Worm (Caenorhabditis elegans) whole organism, young adult: ENCODE measurements around the gene lrr-1.
A peak's percentile ranks its signal among the peaks of the same experiment; 100 is the strongest.

Experiments used
- B0261.1 ChIP-seq: sonication (generic microtip); optimal IDR thresholded peaks from 2 replicates; lab custom pipeline; 2016; ENCODE audit warnings: mild to moderate bottlenecking, missing genetic modification characterization, moderate library complexity, missing compliant biosample characterization
- B0336.3 ChIP-seq: fragments of 200-800 bp; sonication (Bioruptor generic); IDR thresholded peaks from 2 replicates; pipeline ENCODE4 v1.3.6; 2022; ENCODE audit warnings: missing genetic modification characterization, missing compliant biosample characterization
- D2030.7 ChIP-seq: fragments of 200-800 bp; sonication (Bioruptor generic); IDR thresholded peaks from 2 replicates; pipeline ENCODE4 v1.3.6; 2022; ENCODE audit warnings: missing genetic modification reagents, missing genetic modification characterization, missing compliant biosample characterization
- F23B12.7 ChIP-seq: sonication (generic microtip); optimal IDR thresholded peaks from 2 replicates; lab custom pipeline; 2017; ENCODE audit warnings: missing genetic modification characterization, mild to moderate bottlenecking, missing compliant biosample characterization, antibody characterized with exemption, moderate library complexity; ENCODE audit not compliant: insufficient read depth
- F49E8.2 ChIP-seq: sonication (generic microtip); optimal IDR thresholded peaks from 3 replicates; lab custom pipeline; 2017; ENCODE audit warnings: missing genetic modification characterization, mild to moderate bottlenecking, missing compliant biosample characterization, antibody characterized with exemption, moderate library complexity; ENCODE audit not compliant: insufficient read depth
- F55B11.4 ChIP-seq: sonication (generic microtip); optimal IDR thresholded peaks from 2 replicates; lab custom pipeline; 2016; ENCODE audit warnings: missing compliant biosample characterization, missing genetic modification characterization, borderline replicate concordance; ENCODE audit not compliant: insufficient read depth
- F57C9.4 ChIP-seq: sonication (generic microtip); optimal IDR thresholded peaks from 2 replicates; lab custom pipeline; 2017; ENCODE audit warnings: mild to moderate bottlenecking, missing genetic modification characterization, missing compliant biosample characterization
- K12H6.12 ChIP-seq: fragments of 200-800 bp; sonication (Bioruptor generic); optimal IDR thresholded peaks from 2 replicates; lab custom pipeline; 2018; ENCODE audit warnings: mild to moderate bottlenecking, missing genetic modification characterization, missing compliant biosample characterization
- Y67H2A.10 ChIP-seq: fragments of 200-800 bp; sonication (Bioruptor generic); conservative IDR thresholded peaks from 2 replicates; pipeline ENCODE4 v1.3.6; 2022; ENCODE audit warnings: missing genetic modification reagents, missing genetic modification characterization, missing compliant biosample characterization
- akir-1 ChIP-seq: fragments of 200-800 bp; sonication (Bioruptor generic); optimal IDR thresholded peaks from 2 replicates; lab custom pipeline; 2018; ENCODE audit warnings: mild to moderate bottlenecking, missing genetic modification characterization, moderate library complexity, missing compliant biosample characterization
- aptf-3 ChIP-seq: fragments of 200-800 bp; sonication (Bioruptor generic); IDR thresholded peaks from 2 replicates; pipeline ENCODE4 v1.3.6; 2022; ENCODE audit warnings: missing genetic modification characterization, missing compliant biosample characterization
- attf-3 ChIP-seq: fragments of 200-800 bp; sonication (Bioruptor generic); conservative IDR thresholded peaks from 2 replicates; pipeline ENCODE4 v1.3.6; 2022; ENCODE audit warnings: missing genetic modification reagents, missing genetic modification characterization, missing compliant biosample characterization
- attf-5 ChIP-seq: fragments of 200-800 bp; sonication (Bioruptor generic); optimal IDR thresholded peaks from 2 replicates; lab custom pipeline; 2018; ENCODE audit warnings: mild to moderate bottlenecking, missing genetic modification characterization, missing compliant biosample characterization
- bed-1 ChIP-seq: fragments of 200-800 bp; sonication (Bioruptor generic); IDR thresholded peaks from 2 replicates; pipeline ENCODE4 v1.3.6; 2022; ENCODE audit warnings: missing genetic modification reagents, missing genetic modification characterization, missing compliant biosample characterization
- ceh-100 ChIP-seq: fragments of 200-800 bp; sonication (Bioruptor generic); IDR thresholded peaks from 2 replicates; pipeline ENCODE4 v1.3.6; 2022; ENCODE audit warnings: missing genetic modification reagents, missing genetic modification characterization, missing compliant biosample characterization
- ceh-40 ChIP-seq: fragments of 200-800 bp; sonication (Bioruptor generic); IDR thresholded peaks from 2 replicates; pipeline ENCODE4 v1.3.6; 2022; ENCODE audit warnings: missing genetic modification characterization, missing compliant biosample characterization
- ceh-91 ChIP-seq: fragments of 200-800 bp; sonication (Bioruptor generic); IDR thresholded peaks from 2 replicates; pipeline ENCODE4 v1.3.6; 2022; ENCODE audit warnings: missing genetic modification reagents, missing genetic modification characterization, missing compliant biosample characterization
- die-1 ChIP-seq: sonication (generic microtip); optimal IDR thresholded peaks from 2 replicates; lab custom pipeline; 2016; ENCODE audit warnings: missing genotype, mild to moderate bottlenecking, missing genetic modification characterization, missing compliant biosample characterization
- egl-18 ChIP-seq: fragments of 200-800 bp; sonication (Bioruptor generic); IDR thresholded peaks from 2 replicates; pipeline ENCODE4 v1.3.6; 2022; ENCODE audit warnings: missing genetic modification reagents, missing genetic modification characterization, missing compliant biosample characterization
- ekl-4 ChIP-seq: fragments of 200-800 bp; sonication (Bioruptor generic); IDR thresholded peaks from 2 replicates; pipeline ENCODE4 v1.3.6; 2022; ENCODE audit warnings: missing genetic modification reagents, missing genetic modification characterization, missing compliant biosample characterization
- hlh-26 ChIP-seq: fragments of 200-800 bp; sonication (Bioruptor generic); conservative IDR thresholded peaks from 2 replicates; pipeline ENCODE4 v1.3.6; 2022; ENCODE audit warnings: missing genetic modification reagents, missing genetic modification characterization, missing compliant biosample characterization
- hmg-1.2 ChIP-seq: fragments of 200-800 bp; sonication (Bioruptor generic); IDR thresholded peaks from 2 replicates; pipeline ENCODE4 v1.3.6; 2022; ENCODE audit warnings: missing genetic modification reagents, missing genetic modification characterization, missing compliant biosample characterization
- hmg-20 ChIP-seq: fragments of 200-800 bp; sonication (Bioruptor generic); IDR thresholded peaks from 2 replicates; pipeline ENCODE4 v1.3.6; 2022; ENCODE audit warnings: missing genetic modification reagents, missing genetic modification characterization, missing compliant biosample characterization
- hrde-1 ChIP-seq: sonication (generic microtip); optimal IDR thresholded peaks from 2 replicates; lab custom pipeline; 2016; ENCODE audit warnings: missing genetic modification characterization, mild to moderate bottlenecking, missing compliant biosample characterization, moderate library complexity, missing genotype, missing genetic modification reagents, borderline replicate concordance
- lin-54 ChIP-seq: fragments of 200-800 bp; sonication (Bioruptor generic); optimal IDR thresholded peaks from 2 replicates; lab custom pipeline; 2018; ENCODE audit warnings: mild to moderate bottlenecking, missing genetic modification characterization, missing compliant biosample characterization
- lir-1 ChIP-seq: fragments of 200-800 bp; sonication (Bioruptor generic); conservative IDR thresholded peaks from 2 replicates; pipeline ENCODE4 v1.3.6; 2022; ENCODE audit warnings: missing genetic modification reagents, missing genetic modification characterization, missing compliant biosample characterization
- lsl-1 ChIP-seq: fragments of 200-800 bp; sonication (Bioruptor generic); optimal IDR thresholded peaks from 2 replicates; lab custom pipeline; 2018; ENCODE audit warnings: mild to moderate bottlenecking, missing genetic modification characterization, moderate library complexity, missing compliant biosample characterization
- madf-6 ChIP-seq: fragments of 200-800 bp; sonication (Bioruptor generic); IDR thresholded peaks from 2 replicates; pipeline ENCODE4 v1.3.6; 2022; ENCODE audit warnings: missing genetic modification reagents, missing genetic modification characterization, missing compliant biosample characterization
- madf-8 ChIP-seq: fragments of 200-800 bp; sonication (Bioruptor generic); conservative IDR thresholded peaks from 2 replicates; pipeline ENCODE4 v1.3.6; 2022; ENCODE audit warnings: missing genetic modification reagents, missing genetic modification characterization, missing compliant biosample characterization
- mcd-1 ChIP-seq: fragments of 200-800 bp; sonication (Bioruptor generic); IDR thresholded peaks from 2 replicates; pipeline ENCODE4 v1.3.6; 2022; ENCODE audit warnings: missing genetic modification reagents, missing genetic modification characterization, missing compliant biosample characterization
- mes-4 ChIP-seq: sonication (generic microtip); optimal IDR thresholded peaks from 2 replicates; lab custom pipeline; 2016; ENCODE audit warnings: missing genotype, missing genetic modification characterization, missing compliant biosample characterization
- nhr-120 ChIP-seq: fragments of 200-800 bp; sonication (Bioruptor generic); IDR thresholded peaks from 2 replicates; pipeline ENCODE4 v1.3.6; 2022; ENCODE audit warnings: missing genetic modification characterization, missing compliant biosample characterization
- nhr-27 ChIP-seq: fragments of 200-800 bp; sonication (Bioruptor generic); optimal IDR thresholded peaks from 2 replicates; lab custom pipeline; 2018; ENCODE audit warnings: mild to moderate bottlenecking, missing genetic modification characterization, moderate library complexity, missing compliant biosample characterization
- nhr-90 ChIP-seq: sonication (generic microtip); optimal IDR thresholded peaks from 2 replicates; lab custom pipeline; 2016; ENCODE audit warnings: missing genotype, mild to moderate bottlenecking, missing genetic modification characterization, missing compliant biosample characterization
- rec-8 ChIP-seq, 2 experiments: sonication (generic microtip); optimal IDR thresholded peaks; 2 replicates each; lab custom pipeline; 2016; ENCODE audit warnings: mild to moderate bottlenecking in 2 of 2, missing genetic modification characterization in 2 of 2, missing genetic modification reagents in 2 of 2, missing genotype in 2 of 2, missing biosample characterization in 1 of 2, missing compliant biosample characterization in 1 of 2, moderate library complexity in 1 of 2
- repo-1 ChIP-seq: sonication (generic microtip); optimal IDR thresholded peaks from 2 replicates; lab custom pipeline; 2017; ENCODE audit warnings: mild to moderate bottlenecking, missing genetic modification characterization, missing compliant biosample characterization
- sea-2 ChIP-seq: fragments of 200-800 bp; sonication (Bioruptor generic); IDR thresholded peaks from 2 replicates; pipeline ENCODE4 v1.3.6; 2022; ENCODE audit warnings: missing genetic modification characterization, missing compliant biosample characterization
- snpc-3.4 ChIP-seq: sonication (generic microtip); optimal IDR thresholded peaks from 2 replicates; lab custom pipeline; 2017; ENCODE audit warnings: missing genetic modification characterization, mild to moderate bottlenecking, missing compliant biosample characterization, antibody characterized with exemption, moderate library complexity, missing genotype, missing genetic modification reagents
- sptf-2 ChIP-seq: fragments of 200-800 bp; sonication (Bioruptor generic); optimal IDR thresholded peaks from 2 replicates; lab custom pipeline; 2018; ENCODE audit warnings: mild to moderate bottlenecking, missing genetic modification characterization, missing compliant biosample characterization
- ztf-25 ChIP-seq: fragments of 200-800 bp; sonication (Bioruptor generic); IDR thresholded peaks from 2 replicates; pipeline ENCODE4 v1.3.6; 2022; ENCODE audit warnings: missing genetic modification reagents, missing genetic modification characterization, missing compliant biosample characterization
- ztf-28 ChIP-seq: fragments of 200-800 bp; sonication (Bioruptor generic); IDR thresholded peaks from 2 replicates; pipeline ENCODE4 v1.3.6; 2022; ENCODE audit warnings: missing genetic modification reagents, missing genetic modification characterization, missing compliant biosample characterization
- ztf-6 ChIP-seq: fragments of 200-800 bp; sonication (Bioruptor generic); IDR thresholded peaks from 2 replicates; pipeline ENCODE4 v1.3.6; 2022; ENCODE audit warnings: missing genetic modification reagents, missing genetic modification characterization, missing compliant biosample characterization

The lrr-1 gene

DNA sequence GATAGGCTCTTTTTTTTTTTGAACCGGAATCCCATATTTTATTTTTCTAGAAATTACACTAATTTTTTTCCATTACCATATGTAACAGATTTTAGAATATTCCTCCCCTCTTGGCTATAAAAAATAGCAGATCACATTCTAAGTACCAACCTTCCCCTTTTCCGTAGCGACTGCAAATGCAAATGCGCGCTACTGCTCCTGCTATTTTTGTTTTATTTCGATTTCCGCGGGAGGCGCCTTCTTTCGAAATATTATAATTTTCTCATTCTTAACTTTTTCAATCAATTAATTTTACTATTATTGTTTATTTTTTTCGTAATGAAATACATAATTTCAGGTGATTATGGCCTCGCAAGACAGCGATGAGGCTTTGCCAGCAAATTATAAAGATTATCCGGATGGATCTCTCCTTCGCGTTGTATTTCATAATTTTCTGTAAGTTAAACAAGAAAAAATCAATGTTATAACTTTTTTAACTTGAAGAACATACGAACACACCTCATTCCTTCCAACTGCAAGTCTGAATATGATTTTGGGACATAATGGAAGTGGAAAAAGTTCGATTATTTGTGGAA lies 25.6 kb upstream of the lrr-1 start, which contains the start of gene smc-5 (continued):
- peak; percentile 88 for TF ChIP-seq F23B12.7 (tag; lab: Kevin White, UChicago)
- no peak for TF ChIP-seq hrde-1
- 0 out of 2 replicates have a peak, but pooled peaks have one; percentile 31 for TF ChIP-seq attf-3 (GFP tag; lab: Robert Waterston, UW)
- TF ChIP-seq sea-2 (GFP tag; lab: Robert Waterston, UW), result no peak
- TF ChIP-seq akir-1, result no peak
- TF ChIP-seq ceh-100 (GFP tag; lab: Robert Waterston, UW), result peak; percentile 96
- no peak for TF ChIP-seq nhr-120 (GFP tag; lab: Robert Waterston, UW)
- peak; percentile 71 for TF ChIP-seq lin-54 (GFP tag; lab: Kevin White, UChicago)
- no peak for TF ChIP-seq F55B11.4 (tag; lab: Kevin White, UChicago)

DNA sequence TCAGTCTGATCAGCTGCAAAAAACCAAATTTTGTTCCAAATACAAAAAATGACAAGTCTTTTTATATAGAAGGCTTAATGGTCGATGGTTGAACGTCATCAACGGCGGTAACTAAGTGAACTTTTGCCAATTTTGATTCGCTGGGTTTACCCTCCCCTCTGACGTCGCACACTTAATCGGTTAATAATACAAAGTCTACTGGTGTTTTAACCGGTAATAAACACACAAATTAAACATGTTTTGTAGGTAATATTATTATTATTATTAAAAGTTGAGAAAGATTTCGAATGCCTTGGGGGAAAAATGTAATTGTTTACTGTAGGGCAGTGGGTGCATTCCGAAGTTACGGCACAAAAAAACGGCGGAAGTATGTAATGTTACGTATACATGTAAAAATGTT lies 24.5 kb upstream of the lrr-1 start, which contains the start of gene pho-12:
Gene pho-12, minus strand, starts transcription at position 101 of the 400 bp plus-strand sequence.
- no peak for TF ChIP-seq ztf-25 (GFP tag; lab: Robert Waterston, UW)
- no peak for TF ChIP-seq F55B11.4 (tag; lab: Kevin White, UChicago)
- TF ChIP-seq egl-18 (GFP tag; lab: Robert Waterston, UW), result no peak
- TF ChIP-seq repo-1 (tag; lab: Kevin White, UChicago), result no peak
- TF ChIP-seq mcd-1 (GFP tag; lab: Robert Waterston, UW), result no peak
- TF ChIP-seq B0261.1 (tag; lab: Kevin White, UChicago), result no peak
- TF ChIP-seq ekl-4 (GFP tag; lab: Robert Waterston, UW), result no peak
- no peak for TF ChIP-seq B0336.3
- no peak for TF ChIP-seq ceh-40 (GFP tag; lab: Robert Waterston, UW)
- TF ChIP-seq D2030.7 (GFP tag; lab: Robert Waterston, UW), result no peak
- TF ChIP-seq die-1 (tag; lab: Kevin White, UChicago), result no peak
- no peak for TF ChIP-seq sptf-2 (GFP tag; lab: Kevin White, UChicago)
- TF ChIP-seq hlh-26 (GFP tag; lab: Robert Waterston, UW), result no peak
- no peak for TF ChIP-seq nhr-27 (tag; lab: Kevin White, UChicago)
- TF ChIP-seq, all 124 proteins: peak for 0

DNA sequence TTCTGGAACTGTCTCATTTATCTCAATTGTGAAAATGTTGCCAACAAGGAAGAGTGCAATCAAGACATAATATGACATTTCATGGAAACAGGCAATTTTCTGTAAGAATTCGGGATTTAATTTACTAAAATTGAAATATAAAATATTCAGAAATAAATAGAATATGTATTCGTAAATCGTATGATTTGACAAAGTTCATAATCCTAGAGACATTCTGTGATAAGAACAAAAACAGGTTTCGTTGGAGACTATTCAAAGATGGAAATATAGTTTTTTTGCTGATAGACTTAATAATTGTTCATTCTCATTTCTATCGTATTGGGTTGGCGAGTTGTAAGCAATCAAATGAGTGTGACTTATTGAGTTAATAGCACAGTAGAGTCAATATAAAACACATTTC lies 21.8 kb upstream of the lrr-1 start, which contains the start of gene C27A2.12:
Gene C27A2.12, minus strand, starts transcription at position 101 of the 400 bp plus-strand sequence.
- TF ChIP-seq aptf-3 (GFP tag; lab: Robert Waterston, UW) (no peak), nhr-120 (GFP tag; lab: Robert Waterston, UW) (no peak), lir-1 (GFP tag; lab: Robert Waterston, UW) (no peak), ztf-6 (GFP tag; lab: Robert Waterston, UW) (no peak), F57C9.4 (tag; lab: Kevin White, UChicago) (no peak), mes-4 (no peak), K12H6.12 (tag; lab: Kevin White, UChicago) (no peak), madf-6 (no peak), ceh-91 (GFP tag; lab: Robert Waterston, UW) (no peak)

DNA sequence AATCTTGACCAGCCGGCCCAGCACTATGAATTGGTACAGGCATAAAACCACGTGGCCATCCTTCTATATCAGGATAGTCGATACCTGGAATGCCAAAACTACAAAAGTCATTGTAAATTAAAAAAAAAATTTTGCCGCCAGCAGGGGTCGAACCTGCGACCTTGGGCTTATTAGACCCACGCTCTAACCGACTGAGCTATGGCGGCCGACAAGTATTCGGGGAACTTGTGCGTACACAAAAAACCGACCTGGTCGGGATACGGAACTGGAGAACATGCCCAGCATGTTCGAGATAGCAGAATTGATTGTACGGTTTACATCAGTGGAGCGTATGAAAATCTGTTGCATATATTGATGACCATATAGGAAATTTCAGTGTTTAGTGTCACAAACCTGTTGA lies 21.1 kb upstream of the lrr-1 start:
- TF ChIP-seq hmg-20 (GFP tag; lab: Robert Waterston, UW), result peak; percentile 53; the same call in 1 of the 2 replicates
- TF ChIP-seq hmg-1.2 (GFP tag; lab: Robert Waterston, UW), result peak; percentile 74
- no peak for TF ChIP-seq akir-1
- TF ChIP-seq rec-8 (tag; optimal IDR thresholded peaks at IDR 0.05; lab: Kevin White, UChicago), result peak; percentile 34 to 66
- TF ChIP-seq attf-5 (GFP tag; lab: Kevin White, UChicago), result no peak
- TF ChIP-seq madf-8 (GFP tag; lab: Robert Waterston, UW), result peak; percentile 41
- TF ChIP-seq nhr-27 (tag; lab: Kevin White, UChicago), result no peak
- 0 out of 2 replicates have a peak, but pooled peaks have one; percentile 63 for TF ChIP-seq bed-1
- peak; percentile 15 for TF ChIP-seq die-1 (tag; lab: Kevin White, UChicago)
- peak; percentile 98 for TF ChIP-seq snpc-3.4 (tag; lab: Kevin White, UChicago)
- TF ChIP-seq lsl-1 (GFP tag; lab: Kevin White, UChicago), result peak; percentile 69
- peak; percentile 48; the same call in 1 of the 2 replicates for TF ChIP-seq ztf-28 (GFP tag; lab: Robert Waterston, UW)
- TF ChIP-seq ekl-4 (GFP tag; lab: Robert Waterston, UW), result peak; percentile 88
- no peak for TF ChIP-seq Y67H2A.10 (GFP tag; lab: Robert Waterston, UW)
- TF ChIP-seq F49E8.2, result peak; percentile 75
- TF ChIP-seq nhr-90, result peak; percentile 4
